Worm (Caenorhabditis elegans) whole organism, L4 larva: Measurements from ENCODE around the gene plc-1.
A peak's percentile ranks its signal among the peaks of the same experiment; 100 is the strongest.

Source experiments
- aly-2 ChIP-seq: sonication (generic microtip); optimal IDR thresholded peaks from 2 replicates; lab custom pipeline; 2018; ENCODE audit warnings: missing biosample characterization, missing genetic modification characterization
- ama-1 ChIP-seq: fragments of 150-350 bp; optimal IDR thresholded peaks from 2 replicates; lab custom pipeline; 2014; ENCODE audit warnings: inconsistent platforms, mixed read lengths
- hlh-30 ChIP-seq: sonication (generic microtip); optimal IDR thresholded peaks from 2 replicates; lab custom pipeline; 2017; ENCODE audit warnings: antibody characterized with exemption, mild to moderate bottlenecking, missing genetic modification characterization, missing compliant biosample characterization; ENCODE audit not compliant: insufficient read depth
- lin-13 ChIP-seq: fragments of 150-350 bp; optimal IDR thresholded peaks from 2 replicates; lab custom pipeline; 2014; ENCODE audit warnings: missing biosample characterization, missing genetic modification reagents, missing genetic modification characterization
- madf-5 ChIP-seq, 2 experiments: fragments of 200-800 bp; sonication (Bioruptor generic); IDR thresholded peaks; 2 replicates each; pipeline ENCODE4 v1.3.6; 2022; ENCODE audit warnings: missing compliant biosample characterization in 2 of 2, missing genetic modification characterization in 2 of 2
- nhr-28 ChIP-seq: fragments of 150-350 bp; optimal IDR thresholded peaks from 2 replicates; lab custom pipeline; 2014; ENCODE audit warnings: missing biosample characterization, missing genetic modification characterization
- rbr-2 ChIP-seq: sonication (generic microtip); optimal IDR thresholded peaks from 2 replicates; lab custom pipeline; 2016; ENCODE audit warnings: missing genotype, missing genetic modification characterization, missing compliant biosample characterization
- unc-62 ChIP-seq, 3 experiments: fragments of 150-350 bp in 1 of 3; sonication (generic microtip); optimal IDR thresholded peaks in 2 of 3; peaks in 1 of 3; 1 replicate in 1 of 3; 2 replicates in 2 of 3; lab custom pipeline; 2014 to 2017; ENCODE audit warnings: missing biosample characterization in 3 of 3, missing genetic modification characterization in 3 of 3, missing genetic modification reagents in 3 of 3, missing genotype in 1 of 3
- zip-11 ChIP-seq: fragments of 200-800 bp; sonication (Bioruptor generic); IDR thresholded peaks from 2 replicates; pipeline ENCODE4 v1.3.6; 2022; ENCODE audit warnings: missing genetic modification characterization, missing compliant biosample characterization

- TF ChIP-seq madf-5 (GFP tag; IDR thresholded peaks at IDR 0.05; lab: Robert Waterston, UW) (no peak), hlh-30 (tag; lab: Kevin White, UChicago) (no peak), nhr-28 (peak; percentile 55), lin-13 (GFP tag; lab: Kevin White, UChicago) (no peak), rbr-2 (no peak), aly-2 (tag; lab: Kevin White, UChicago) (no peak), unc-62 (GFP tag; optimal IDR thresholded peaks at IDR 0.05 in 1 of 2; lab: Kevin White, UChicago) (peak in 1 of 2 experiments; percentile 69), unc-62 (tag; optimal IDR thresholded peaks at IDR 0.05; lab: Kevin White, UChicago) (no peak), zip-11 (GFP tag; lab: Robert Waterston, UW) (no peak), ama-1 (lab: Kevin White, UChicago) (no peak)
Measured at ce11 chrX:10877138-10877743, 38.8 kb upstream of the plc-1 start, which contains the start of gene pgp-6.
